Fruit fly (Drosophila melanogaster): ENCODE measurements around the gene CG10581.

The CG10581 gene

DNA sequence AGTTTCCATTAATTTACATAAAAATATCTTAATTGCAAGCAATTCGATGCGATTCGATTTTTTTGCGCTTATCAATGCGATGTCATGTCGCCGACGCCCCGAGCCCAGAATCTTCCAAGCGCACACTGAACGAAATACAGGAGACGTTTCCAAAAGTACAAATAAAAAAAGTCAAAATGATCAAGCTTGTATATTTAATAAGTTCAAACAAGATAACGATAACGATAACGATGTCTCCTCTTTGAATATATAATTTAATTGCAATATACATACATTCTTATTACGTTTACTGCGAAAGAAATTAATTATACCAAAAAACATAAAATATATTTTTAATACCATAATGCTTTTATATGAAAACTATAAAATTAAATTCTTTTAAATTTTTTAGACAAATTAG, 43.8 kb downstream of the CG10581 start:
- TF ChIP-seq CG3919 (GFP tag; optimal IDR thresholded peaks at IDR 0.05) (peak; percentile 66), fd59A (GFP tag; optimal IDR thresholded peaks at IDR 0.05) (peak; percentile 50), acj6 (GFP tag; optimal IDR thresholded peaks at IDR 0.05) (peak; percentile 61), CG6792 (GFP tag; optimal IDR thresholded peaks at IDR 0.05) (peak; percentile 50), Ets21C (GFP tag; optimal IDR thresholded peaks at IDR 0.05) (no peak), CG11762 (GFP tag; optimal IDR thresholded peaks at IDR 0.05; ENCODE audit: insufficient read depth) (no peak), fd85E (GFP tag; optimal IDR thresholded peaks at IDR 0.05) (no peak), eg (GFP tag; IDR thresholded peaks at IDR 0.05) (no peak), CG9139 (GFP tag; optimal IDR thresholded peaks at IDR 0.05) (peak; percentile 26), CG16779 (tag; optimal IDR thresholded peaks at IDR 0.05) (no peak), Blimp-1 (GFP tag; optimal IDR thresholded peaks at IDR 0.05) (no peak), Ets96B (tag; optimal IDR thresholded peaks at IDR 0.05) (peak; percentile 77), svp (GFP tag) (peak; percentile 89), esn (GFP tag; optimal IDR thresholded peaks at IDR 0.05) (peak; percentile 61), CG6276 (GFP tag; optimal IDR thresholded peaks at IDR 0.05) (no peak), Sox102F (GFP tag; optimal IDR thresholded peaks at IDR 0.05) (peak; percentile 41), Met (GFP tag; optimal IDR thresholded peaks at IDR 0.05) (peak; percentile 49), CG34406 (GFP tag; optimal IDR thresholded peaks at IDR 0.05) (peak; percentile 67), CG8319 (GFP tag; optimal IDR thresholded peaks at IDR 0.05) (peak; percentile 28), Sox14 (GFP tag; optimal IDR thresholded peaks at IDR 0.05) (no peak), Eip78C (GFP tag) (peak; percentile 88), Gug (GFP tag; IDR thresholded peaks at IDR 0.05) (no peak), vri (GFP tag; optimal IDR thresholded peaks at IDR 0.05) (no peak), ss (GFP tag; optimal IDR thresholded peaks at IDR 0.05) (peak; percentile 22 to 65), dsx (GFP tag; optimal IDR thresholded peaks at IDR 0.05; ENCODE audit: poor library complexity, severe bottlenecking) (peak; percentile 44), CG6163 (GFP tag; IDR thresholded peaks at IDR 0.05) (no peak), CG15336 (GFP tag; IDR thresholded peaks at IDR 0.05) (no peak), CG6854 (GFP tag; optimal IDR thresholded peaks at IDR 0.05) (no peak), Eip75B (GFP tag; optimal IDR thresholded peaks at IDR 0.05) (peak; percentile 43), Smox (GFP tag; optimal IDR thresholded peaks at IDR 0.05) (peak; percentile 26), CG8632 (GFP tag; optimal IDR thresholded peaks at IDR 0.05) (peak; percentile 72), CG32006 (GFP tag; optimal IDR thresholded peaks at IDR 0.05) (no peak), topi (GFP tag; optimal IDR thresholded peaks at IDR 0.05) (peak; percentile 52), CG4318 (GFP tag; optimal IDR thresholded peaks at IDR 0.05) (no peak), CG10669 (GFP tag; optimal IDR thresholded peaks at IDR 0.05) (peak; percentile 62), CG3032 (tag; optimal IDR thresholded peaks at IDR 0.05) (peak; percentile 58), Eip93F (GFP tag; optimal IDR thresholded peaks at IDR 0.05) (no peak), CG8119 (GFP tag; IDR thresholded peaks at IDR 0.05) (0 out of 3 replicates have a peak, but pooled peaks have one; percentile 21), lz (GFP tag; optimal IDR thresholded peaks at IDR 0.05) (peak; percentile 26), CG11294 (GFP tag; IDR thresholded peaks at IDR 0.05) (no peak), CG7368 (GFP tag; optimal IDR thresholded peaks at IDR 0.05) (peak; percentile 23), CG10631 (GFP tag; optimal IDR thresholded peaks at IDR 0.05) (peak; percentile 49), Sox15 (GFP tag; optimal IDR thresholded peaks at IDR 0.05) (no peak), cyc (GFP tag; optimal IDR thresholded peaks at IDR 0.05) (peak; percentile 31), CG11902 (GFP tag; optimal IDR thresholded peaks at IDR 0.05) (peak; percentile 8), net (GFP tag; optimal IDR thresholded peaks at IDR 0.05) (no peak), spab (GFP tag; optimal IDR thresholded peaks at IDR 0.05) (peak; percentile 51), salr (GFP tag; optimal IDR thresholded peaks at IDR 0.05) (no peak), Hr38 (GFP tag; optimal IDR thresholded peaks at IDR 0.05) (no peak), Hr39 (GFP tag; optimal IDR thresholded peaks at IDR 0.05) (no peak), dac (GFP tag; optimal IDR thresholded peaks at IDR 0.05) (no peak), OdsH (GFP tag; optimal IDR thresholded peaks at IDR 0.05) (no peak), CG31627 (GFP tag; optimal IDR thresholded peaks at IDR 0.05) (peak; percentile 22)
